Worm (Caenorhabditis elegans) whole organism, young adult: ENCODE results near the gene srx-92.
"Not testable (repeated sequence)": the region's sequence is repeated elsewhere in the genome, so short reads cannot be mapped to it uniquely, and the experiment has no call there.

Experiments
- B0019.2 ChIP-seq: fragments of 200-800 bp; sonication (Bioruptor generic); conservative IDR thresholded peaks from 2 replicates; pipeline ENCODE4 v1.3.6; 2022; ENCODE audit warnings: missing genetic modification reagents, missing genetic modification characterization, missing compliant biosample characterization
- F49E8.2 ChIP-seq: sonication (generic microtip); optimal IDR thresholded peaks from 3 replicates; lab custom pipeline; 2017; ENCODE audit warnings: missing genetic modification characterization, mild to moderate bottlenecking, missing compliant biosample characterization, antibody characterized with exemption, moderate library complexity; ENCODE audit not compliant: insufficient read depth
- F55B11.4 ChIP-seq: sonication (generic microtip); optimal IDR thresholded peaks from 2 replicates; lab custom pipeline; 2016; ENCODE audit warnings: missing compliant biosample characterization, missing genetic modification characterization, borderline replicate concordance; ENCODE audit not compliant: insufficient read depth
- F57A8.1 ChIP-seq: fragments of 200-800 bp; sonication (Bioruptor generic); optimal IDR thresholded peaks from 2 replicates; lab custom pipeline; 2018; ENCODE audit warnings: mild to moderate bottlenecking, missing genetic modification characterization, moderate library complexity, missing compliant biosample characterization
- K12H6.12 ChIP-seq: fragments of 200-800 bp; sonication (Bioruptor generic); optimal IDR thresholded peaks from 2 replicates; lab custom pipeline; 2018; ENCODE audit warnings: mild to moderate bottlenecking, missing genetic modification characterization, missing compliant biosample characterization
- Y56A3A.18 ChIP-seq: fragments of 200-800 bp; sonication (Bioruptor generic); IDR thresholded peaks from 2 replicates; pipeline ENCODE4 v1.3.6; 2022; ENCODE audit warnings: missing genetic modification reagents, missing genetic modification characterization, missing compliant biosample characterization
- atf-7 ChIP-seq: sonication (generic microtip); optimal IDR thresholded peaks from 2 replicates; lab custom pipeline; 2017; ENCODE audit warnings: mild to moderate bottlenecking, missing genetic modification characterization, missing compliant biosample characterization
- attf-6 ChIP-seq: fragments of 200-800 bp; sonication (Bioruptor generic); IDR thresholded peaks from 2 replicates; pipeline ENCODE4 v1.3.6; 2022; ENCODE audit warnings: missing genetic modification reagents, missing genetic modification characterization, missing compliant biosample characterization
- ceh-27 ChIP-seq: fragments of 200-800 bp; sonication (Bioruptor generic); optimal IDR thresholded peaks from 2 replicates; lab custom pipeline; 2018; ENCODE audit warnings: mild to moderate bottlenecking, missing genetic modification characterization, moderate library complexity, missing compliant biosample characterization
- ceh-58 ChIP-seq: fragments of 200-800 bp; sonication (Bioruptor generic); IDR thresholded peaks from 2 replicates; pipeline ENCODE4 v1.3.6; 2022; ENCODE audit warnings: missing genetic modification characterization, missing compliant biosample characterization
- ceh-79 ChIP-seq: sonication (generic microtip); optimal IDR thresholded peaks from 2 replicates; lab custom pipeline; 2017; ENCODE audit warnings: mild to moderate bottlenecking, missing genetic modification characterization, missing compliant biosample characterization
- dpl-1 ChIP-seq: fragments of 150-350 bp; optimal IDR thresholded peaks from 2 replicates; lab custom pipeline; 2014; ENCODE audit warnings: missing biosample characterization, missing genetic modification reagents, missing genetic modification characterization
- efl-1 ChIP-seq: fragments of 150-350 bp; optimal IDR thresholded peaks from 2 replicates; lab custom pipeline; 2014; ENCODE audit warnings: missing biosample characterization, missing genetic modification reagents, missing genetic modification characterization
- egrh-3 ChIP-seq: fragments of 200-800 bp; sonication (Bioruptor generic); IDR thresholded peaks from 2 replicates; pipeline ENCODE4 v1.3.6; 2022; ENCODE audit warnings: missing genetic modification reagents, missing genetic modification characterization, missing compliant biosample characterization
- ets-4 ChIP-seq: fragments of 200-800 bp; sonication (Bioruptor generic); optimal IDR thresholded peaks from 2 replicates; lab custom pipeline; 2018; ENCODE audit warnings: mild to moderate bottlenecking, missing genetic modification characterization, missing compliant biosample characterization
- hlh-26 ChIP-seq: fragments of 200-800 bp; sonication (Bioruptor generic); conservative IDR thresholded peaks from 2 replicates; pipeline ENCODE4 v1.3.6; 2022; ENCODE audit warnings: missing genetic modification reagents, missing genetic modification characterization, missing compliant biosample characterization
- hmg-1.2 ChIP-seq: fragments of 200-800 bp; sonication (Bioruptor generic); IDR thresholded peaks from 2 replicates; pipeline ENCODE4 v1.3.6; 2022; ENCODE audit warnings: missing genetic modification reagents, missing genetic modification characterization, missing compliant biosample characterization
- hrde-1 ChIP-seq: sonication (generic microtip); optimal IDR thresholded peaks from 2 replicates; lab custom pipeline; 2016; ENCODE audit warnings: missing genetic modification characterization, mild to moderate bottlenecking, missing compliant biosample characterization, moderate library complexity, missing genotype, missing genetic modification reagents, borderline replicate concordance
- lin-35 ChIP-seq, 3 experiments: fragments of 150-350 bp in 2 of 3; sonication (generic microtip) in 1 of 3; optimal IDR thresholded peaks; 2 replicates each; lab custom pipeline; 2014 to 2018; ENCODE audit warnings: missing biosample characterization in 3 of 3, missing genetic modification characterization in 3 of 3, missing genetic modification reagents in 3 of 3
- lir-1 ChIP-seq: fragments of 200-800 bp; sonication (Bioruptor generic); conservative IDR thresholded peaks from 2 replicates; pipeline ENCODE4 v1.3.6; 2022; ENCODE audit warnings: missing genetic modification reagents, missing genetic modification characterization, missing compliant biosample characterization
- madf-8 ChIP-seq: fragments of 200-800 bp; sonication (Bioruptor generic); conservative IDR thresholded peaks from 2 replicates; pipeline ENCODE4 v1.3.6; 2022; ENCODE audit warnings: missing genetic modification reagents, missing genetic modification characterization, missing compliant biosample characterization
- nfya-2 ChIP-seq: fragments of 200-800 bp; sonication (Bioruptor generic); IDR thresholded peaks from 2 replicates; pipeline ENCODE4 v1.3.6; 2022; ENCODE audit warnings: missing genetic modification reagents, missing genetic modification characterization, missing compliant biosample characterization
- nfyb-1 ChIP-seq: fragments of 200-800 bp; sonication (Bioruptor generic); IDR thresholded peaks from 2 replicates; pipeline ENCODE4 v1.3.6; 2022; ENCODE audit warnings: missing genetic modification reagents, missing genetic modification characterization, missing compliant biosample characterization
- nhr-179 ChIP-seq: sonication (generic microtip); optimal IDR thresholded peaks from 2 replicates; lab custom pipeline; 2016; ENCODE audit warnings: mild to moderate bottlenecking, missing genetic modification characterization, missing compliant biosample characterization
- nhr-27 ChIP-seq: fragments of 200-800 bp; sonication (Bioruptor generic); optimal IDR thresholded peaks from 2 replicates; lab custom pipeline; 2018; ENCODE audit warnings: mild to moderate bottlenecking, missing genetic modification characterization, moderate library complexity, missing compliant biosample characterization
- unc-62 ChIP-seq: fragments of 150-350 bp; optimal IDR thresholded peaks from 2 replicates; lab custom pipeline; 2014; ENCODE audit warnings: missing biosample characterization, missing genetic modification reagents, missing genetic modification characterization
- xnd-1 ChIP-seq: sonication (generic microtip); optimal IDR thresholded peaks from 2 replicates; lab custom pipeline; 2016; ENCODE audit warnings: missing genotype, missing genetic modification reagents, missing genetic modification characterization, missing compliant biosample characterization
- zfh-2 ChIP-seq: fragments of 200-800 bp; sonication (Bioruptor generic); conservative IDR thresholded peaks from 2 replicates; pipeline ENCODE4 v1.3.6; 2022; ENCODE audit warnings: missing genetic modification reagents, missing genetic modification characterization, missing compliant biosample characterization
- zim-3 ChIP-seq: sonication (generic microtip); optimal IDR thresholded peaks from 2 replicates; lab custom pipeline; 2017; ENCODE audit warnings: mild to moderate bottlenecking, missing genetic modification characterization, moderate library complexity, missing compliant biosample characterization
- ztf-18 ChIP-seq: sonication (generic microtip); optimal IDR thresholded peaks from 2 replicates; lab custom pipeline; 2016; ENCODE audit warnings: missing genotype, mild to moderate bottlenecking, missing genetic modification characterization, missing compliant biosample characterization
- ztf-3 ChIP-seq: fragments of 200-800 bp; sonication (Bioruptor generic); optimal IDR thresholded peaks from 2 replicates; lab custom pipeline; 2018; ENCODE audit warnings: mild to moderate bottlenecking, missing genetic modification characterization, missing compliant biosample characterization

Gene srx-92

ce11 chrV:7353602-7354001 is 28.4 kb upstream of the srx-92 start (continued):
- TF ChIP-seq ceh-58 (GFP tag; lab: Robert Waterston, UW), result no peak
- no peak for TF ChIP-seq ztf-3 (GFP tag; lab: Kevin White, UChicago)
- TF ChIP-seq madf-8 (GFP tag; lab: Robert Waterston, UW), result no peak
- no peak for TF ChIP-seq F49E8.2

- TF ChIP-seq zfh-2 (GFP tag; lab: Robert Waterston, UW) (no peak), nfya-2 (no peak), Y56A3A.18 (GFP tag; lab: Robert Waterston, UW) (no peak), hlh-26 (GFP tag; lab: Robert Waterston, UW) (no peak), hmg-1.2 (GFP tag; lab: Robert Waterston, UW) (no peak), unc-62 (GFP tag; lab: Kevin White, UChicago) (no peak), xnd-1 (no peak), attf-6 (GFP tag; lab: Robert Waterston, UW) (no peak)
Measured at ce11 chrV:7352186-7353053, 27.2 kb upstream of the srx-92 start, which contains the start of the genes srh-231 and srh-275. TSS of gene srh-231 (minus strand) at chrV:7352236. TSS of gene srh-275 (plus strand) at chrV:7353003.

ce11 chrV:7349541-7349940 is 24.4 kb upstream of the srx-92 start, which contains the start of gene nhr-149:
TSS of gene nhr-149 (minus strand) at chrV:7349641.
- TF ChIP-seq zim-3, result no peak
- TF ChIP-seq lin-35 (GFP tag; optimal IDR thresholded peaks at IDR 0.05; lab: Kevin White, UChicago), result no peak
- TF ChIP-seq nhr-27 (tag; lab: Kevin White, UChicago), result no peak
- TF ChIP-seq zfh-2 (GFP tag; lab: Robert Waterston, UW), result no peak
- no peak for TF ChIP-seq egrh-3 (GFP tag; lab: Robert Waterston, UW)
- TF ChIP-seq F57A8.1 (GFP tag; lab: Kevin White, UChicago), result no peak
- TF ChIP-seq dpl-1 (GFP tag; lab: Kevin White, UChicago), result no peak
- no peak for TF ChIP-seq nfyb-1
- no peak for TF ChIP-seq lir-1 (GFP tag; lab: Robert Waterston, UW)
- TF ChIP-seq F55B11.4 (tag; lab: Kevin White, UChicago), result no peak
- no peak for TF ChIP-seq nhr-179 (tag; lab: Kevin White, UChicago)
- no peak for TF ChIP-seq atf-7 (tag; lab: Kevin White, UChicago)
- TF ChIP-seq K12H6.12, result no peak
- no peak for TF ChIP-seq xnd-1
- no peak for TF ChIP-seq ceh-27 (GFP tag; lab: Kevin White, UChicago)
- no peak for TF ChIP-seq ceh-79 (tag; lab: Kevin White, UChicago)
- no peak for TF ChIP-seq hrde-1
- no peak for TF ChIP-seq efl-1 (GFP tag; lab: Kevin White, UChicago)

- not testable (repeated sequence) for TF ChIP-seq B0019.2; F57A8.1 (GFP tag; lab: Kevin White, UChicago); xnd-1
Measured at ce11 chrV:7345494-7345893, 20.3 kb upstream of the srx-92 start, which contains the start of gene nhr-147. TSS of gene nhr-147 (plus strand) at chrV:7345794.

ce11 chrV:7343522-7343921 is 18.3 kb upstream of the srx-92 start, which contains the start of gene srh-244:
TSS of gene srh-244 (plus strand) at chrV:7343822.
- no peak for TF ChIP-seq unc-62 (GFP tag; lab: Kevin White, UChicago)
- no peak for TF ChIP-seq ztf-18 (tag; lab: Kevin White, UChicago)
- TF ChIP-seq ets-4 (GFP tag; lab: Kevin White, UChicago), result no peak
